Fruit fly (Drosophila melanogaster): Measurements from ENCODE around the gene CG10979.

CG10979 gene

dm6 chr3R:5824456-5824855 lies 30.0 kb downstream of the CG10979 start, which contains the start of the genes Sec20 and dgrn (continued):
- TF ChIP-seq cas (GFP tag; IDR thresholded peaks at IDR 0.05) (no peak), CG2116 (GFP tag; optimal IDR thresholded peaks at IDR 0.05) (peak; percentile 81), Myb (GFP tag; optimal IDR thresholded peaks at IDR 0.05) (peak; percentile 64), Xbp1 (GFP tag; optimal IDR thresholded peaks at IDR 0.05) (peak; percentile 82), hth (optimal IDR thresholded peaks at IDR 0.05) (no peak), CG3065 (GFP tag; optimal IDR thresholded peaks at IDR 0.05) (peak; percentile 42), Meics (GFP tag; optimal IDR thresholded peaks at IDR 0.05) (peak; percentile 46), gcm2 (GFP tag; optimal IDR thresholded peaks at IDR 0.05) (no peak), Scr (GFP tag; IDR thresholded peaks at IDR 0.05; ENCODE audit: partially characterized antibody) (peak; percentile 97), p53 (GFP tag; optimal IDR thresholded peaks at IDR 0.05) (no peak), pzg (GFP tag; optimal IDR thresholded peaks at IDR 0.05) (peak; percentile 77), Gug (GFP tag; IDR thresholded peaks at IDR 0.05) (peak; percentile 52; the same call in 2 of the 4 replicates), CG13287 (GFP tag; IDR thresholded peaks at IDR 0.05; ENCODE audit: partially characterized antibody) (peak; percentile 95), Trl (optimal IDR thresholded peaks at IDR 0.05) (no peak), Trl (GFP tag; optimal IDR thresholded peaks at IDR 0.05) (peak; percentile 14), br (optimal IDR thresholded peaks at IDR 0.05) (no peak), CG30020 (tag; optimal IDR thresholded peaks at IDR 0.05) (peak; percentile 78), amos (GFP tag; IDR thresholded peaks at IDR 0.05; ENCODE audit: partially characterized antibody) (peak; percentile 95), CG18476 (GFP tag; optimal IDR thresholded peaks at IDR 0.05) (peak; percentile 52), Adf1 (GFP tag; IDR thresholded peaks at IDR 0.05) (peak; percentile 45), CG4707 (GFP tag; optimal IDR thresholded peaks at IDR 0.05) (no peak), ase (GFP tag; IDR thresholded peaks at IDR 0.05) (no peak; the same call in 2 of the 3 replicates), CG4282 (GFP tag; optimal IDR thresholded peaks at IDR 0.05) (no peak), Opbp (GFP tag; IDR thresholded peaks at IDR 0.05; ENCODE audit: partially characterized antibody) (peak; percentile 94), CG10267 (tag; optimal IDR thresholded peaks at IDR 0.05) (peak; percentile 97), Drgx (GFP tag; IDR thresholded peaks at IDR 0.05) (no peak), CG11085 (GFP tag; IDR thresholded peaks at IDR 0.05) (no peak), CG12104 (GFP tag; optimal IDR thresholded peaks at IDR 0.05) (peak; percentile 38), CG7786 (GFP tag; optimal IDR thresholded peaks at IDR 0.05) (peak; percentile 39), klu (GFP tag; IDR thresholded peaks at IDR 0.05) (no peak; the same call in 1 of the 2 replicates), az2 (GFP tag; optimal IDR thresholded peaks at IDR 0.05) (peak; percentile 70), jumu (GFP tag; optimal IDR thresholded peaks at IDR 0.05) (peak; percentile 23), CG18599 (GFP tag; optimal IDR thresholded peaks at IDR 0.05) (peak; percentile 67), dpn (GFP tag; optimal IDR thresholded peaks at IDR 0.05) (peak; percentile 64 to 79), nerfin-2 (GFP tag; IDR thresholded peaks at IDR 0.05; ENCODE audit: partially characterized antibody) (peak; percentile 84), CG6654 (GFP tag; optimal IDR thresholded peaks at IDR 0.05) (no peak), CG12155 (GFP tag; optimal IDR thresholded peaks at IDR 0.05) (peak; percentile 75), CG17385 (GFP tag; optimal IDR thresholded peaks at IDR 0.05) (peak; percentile 44), CG10462 (GFP tag; optimal IDR thresholded peaks at IDR 0.05) (peak; percentile 31), aop (GFP tag; IDR thresholded peaks at IDR 0.05) (no peak), CG17912 (GFP tag; optimal IDR thresholded peaks at IDR 0.05) (no peak), CG1529 (GFP tag; optimal IDR thresholded peaks at IDR 0.05) (no peak), usp (GFP tag; optimal IDR thresholded peaks at IDR 0.05) (no peak), CG18619 (GFP tag; optimal IDR thresholded peaks at IDR 0.05) (peak; percentile 46), gcm (GFP tag; optimal IDR thresholded peaks at IDR 0.05) (peak; percentile 61), D19A (tag; optimal IDR thresholded peaks at IDR 0.05) (peak; percentile 70), CG8765 (GFP tag; IDR thresholded peaks at IDR 0.05) (no peak), Aef1 (GFP tag; IDR thresholded peaks at IDR 0.05) (peak; percentile 52; the same call in 2 of the 3 replicates), CG14014 (GFP tag; IDR thresholded peaks at IDR 0.05) (peak; percentile 43), CG3163 (GFP tag; optimal IDR thresholded peaks at IDR 0.05) (no peak), CG9817 (tag; optimal IDR thresholded peaks at IDR 0.05) (peak; percentile 66), CG13424 (tag; optimal IDR thresholded peaks at IDR 0.05) (peak; percentile 74)
